Fruit fly (Drosophila melanogaster) whole organism: ENCODE results near the gene CG7600.

Source experiments
- CG8478 ChIP-seq: fragments of >200 bp; optimal IDR thresholded peaks from 2 replicates; lab custom pipeline; 2018; ENCODE audit warnings: inconsistent platforms
- Dll ChIP-seq: fragments of >200 bp; optimal IDR thresholded peaks from 2 replicates; lab custom pipeline; 2017
- pan ChIP-seq: fragments of >200 bp; optimal IDR thresholded peaks from 2 replicates; lab custom pipeline; 2017
- psq ChIP-seq: fragments of >200 bp; optimal IDR thresholded peaks from 2 replicates; lab custom pipeline; 2017
- usp ChIP-seq: fragments of >200 bp; optimal IDR thresholded peaks from 2 replicates; lab custom pipeline; 2017; ENCODE audit warnings: missing biosample characterization, missing genetic modification characterization, mixed read lengths

dm6 chr3L:11252424-11253118 lies 42.0 kb downstream of the CG7600 start:
- TF ChIP-seq usp (no peak), pan (lab: Kevin White, UChicago) (no peak), CG8478 (lab: Kevin White, UChicago) (no peak), psq (lab: Kevin White, UChicago) (no peak), Dll (no peak)
